Fruit fly (Drosophila melanogaster): Measurements from ENCODE around the gene dpr4.
A peak's percentile ranks its signal among the peaks of the same experiment; 100 is the strongest.

dpr4 gene

dm6 chr3R:11557492-11557965 is 14.8 kb upstream of the dpr4 start, which contains the start of gene CG10898 (continued):
- TF ChIP-seq Sox15 (GFP tag; optimal IDR thresholded peaks at IDR 0.05) (peak; percentile 71), CG3032 (tag; optimal IDR thresholded peaks at IDR 0.05) (peak; percentile 79), CG10631 (GFP tag; optimal IDR thresholded peaks at IDR 0.05) (peak; percentile 78), CG15336 (GFP tag; IDR thresholded peaks at IDR 0.05) (peak; percentile 59), CG3919 (GFP tag; optimal IDR thresholded peaks at IDR 0.05) (peak; percentile 77), Hr39 (GFP tag; optimal IDR thresholded peaks at IDR 0.05) (peak; percentile 86), CG11762 (GFP tag; optimal IDR thresholded peaks at IDR 0.05; ENCODE audit: insufficient read depth) (peak; percentile 54), esn (GFP tag; optimal IDR thresholded peaks at IDR 0.05) (peak; percentile 80), net (GFP tag; optimal IDR thresholded peaks at IDR 0.05) (peak; percentile 61), CG32006 (GFP tag; optimal IDR thresholded peaks at IDR 0.05) (peak; percentile 72), CG6854 (GFP tag; optimal IDR thresholded peaks at IDR 0.05) (no peak), CG8319 (GFP tag; optimal IDR thresholded peaks at IDR 0.05) (peak; percentile 70), Eip78C (GFP tag) (peak; percentile 90), acj6 (GFP tag; optimal IDR thresholded peaks at IDR 0.05) (peak; percentile 76), achi (GFP tag; optimal IDR thresholded peaks at IDR 0.05) (peak; percentile 70), Hr38 (GFP tag; optimal IDR thresholded peaks at IDR 0.05) (peak; percentile 42), CG1621 (tag; optimal IDR thresholded peaks at IDR 0.05) (peak; percentile 45), dsx (GFP tag; optimal IDR thresholded peaks at IDR 0.05; ENCODE audit: poor library complexity, severe bottlenecking) (peak; percentile 44), lz (GFP tag; optimal IDR thresholded peaks at IDR 0.05) (peak; percentile 82), Smox (GFP tag; optimal IDR thresholded peaks at IDR 0.05) (peak; percentile 68), CG11294 (GFP tag; IDR thresholded peaks at IDR 0.05) (peak; percentile 78), CG6163 (GFP tag; IDR thresholded peaks at IDR 0.05) (peak; percentile 84), spab (GFP tag; optimal IDR thresholded peaks at IDR 0.05) (peak; percentile 10), vri (GFP tag; optimal IDR thresholded peaks at IDR 0.05) (peak; percentile 31), CG11902 (GFP tag; optimal IDR thresholded peaks at IDR 0.05) (peak; percentile 68), Ets21C (GFP tag; optimal IDR thresholded peaks at IDR 0.05) (peak; percentile 79), CG31627 (GFP tag; optimal IDR thresholded peaks at IDR 0.05) (peak; percentile 88), Hr4 (GFP tag; optimal IDR thresholded peaks at IDR 0.05) (peak; percentile 86), ss (GFP tag; optimal IDR thresholded peaks at IDR 0.05) (peak in 1 of 2 experiments; percentile 43), Eip93F (GFP tag; optimal IDR thresholded peaks at IDR 0.05) (no peak)

DNA sequence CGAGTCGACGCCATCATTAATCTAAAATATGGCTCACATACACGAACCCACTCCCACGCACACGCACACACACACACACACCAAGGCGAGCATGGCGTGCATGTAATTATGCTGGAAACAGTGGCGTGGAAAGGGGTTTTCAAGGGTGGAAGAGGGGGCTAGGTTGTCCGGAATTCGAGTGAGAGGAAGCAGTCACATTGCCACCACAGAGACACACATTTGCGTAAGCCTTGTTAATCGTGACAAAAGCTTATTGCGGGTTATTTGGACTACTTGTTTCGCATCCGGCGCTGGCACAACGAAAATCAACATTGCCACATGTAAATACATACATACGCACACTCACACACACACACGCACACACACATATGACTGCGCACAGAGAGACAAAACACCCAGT is 12.2 kb upstream of the dpr4 start:
- TF ChIP-seq net (GFP tag; optimal IDR thresholded peaks at IDR 0.05) (no peak), Hr38 (GFP tag; optimal IDR thresholded peaks at IDR 0.05) (no peak), CG32006 (GFP tag; optimal IDR thresholded peaks at IDR 0.05) (no peak), CG6854 (GFP tag; optimal IDR thresholded peaks at IDR 0.05) (no peak), topi (GFP tag; optimal IDR thresholded peaks at IDR 0.05) (no peak), acj6 (GFP tag; optimal IDR thresholded peaks at IDR 0.05) (no peak), CG6163 (GFP tag; IDR thresholded peaks at IDR 0.05) (no peak), Sox14 (GFP tag; optimal IDR thresholded peaks at IDR 0.05) (no peak), lz (GFP tag; optimal IDR thresholded peaks at IDR 0.05) (no peak), CG7368 (GFP tag; optimal IDR thresholded peaks at IDR 0.05) (no peak), Met (GFP tag; optimal IDR thresholded peaks at IDR 0.05) (no peak), Blimp-1 (GFP tag; optimal IDR thresholded peaks at IDR 0.05) (no peak), svp (GFP tag) (no peak), CG6808 (GFP tag; optimal IDR thresholded peaks at IDR 0.05) (no peak)

dm6 chr3R:11553845-11554244 is 11.1 kb upstream of the dpr4 start, which contains the start of gene CG14708:
Gene CG14708, plus strand, starts transcription at chr3R:11554145.
- TF ChIP-seq achi (GFP tag; optimal IDR thresholded peaks at IDR 0.05) (no peak), CG34406 (GFP tag; optimal IDR thresholded peaks at IDR 0.05) (no peak), CG16779 (tag; optimal IDR thresholded peaks at IDR 0.05) (no peak), Gug (GFP tag; IDR thresholded peaks at IDR 0.05) (no peak), vri (GFP tag; optimal IDR thresholded peaks at IDR 0.05) (no peak), Ets21C (GFP tag; optimal IDR thresholded peaks at IDR 0.05) (no peak), CG10631 (GFP tag; optimal IDR thresholded peaks at IDR 0.05) (no peak), CG6854 (GFP tag; optimal IDR thresholded peaks at IDR 0.05) (no peak), cyc (GFP tag; optimal IDR thresholded peaks at IDR 0.05) (no peak), Sox102F (GFP tag; optimal IDR thresholded peaks at IDR 0.05) (no peak), esn (GFP tag; optimal IDR thresholded peaks at IDR 0.05) (no peak), Sox14 (GFP tag; optimal IDR thresholded peaks at IDR 0.05) (no peak)

All from whole organism, prepupa.